Fruit fly (Drosophila melanogaster) whole organism, embryonic: ENCODE data around the gene CG32820.
A peak's percentile ranks its signal among the peaks of the same experiment; 100 is the strongest.

Experiments used
- BEAF-32 ChIP-seq: fragments of 200-800 bp; sonication (Bioruptor generic); optimal IDR thresholded peaks from 3 replicates; lab custom pipeline; 2017; ENCODE audit warnings: missing biosample characterization, missing genetic modification characterization, mild to moderate bottlenecking, moderate library complexity, missing genetic modification reagents
- Bgb ChIP-seq: fragments of 200-800 bp; sonication (Bioruptor generic); IDR thresholded peaks from 2 replicates; pipeline ENCODE4 v1.3.6; 2022; ENCODE audit warnings: missing biosample characterization, missing genetic modification characterization; ENCODE audit not compliant: partially characterized antibody
- CG10209 ChIP-seq: fragments of 200-800 bp; sonication (Bioruptor generic); optimal IDR thresholded peaks from 3 replicates; lab custom pipeline; 2017; ENCODE audit warnings: missing biosample characterization, mild to moderate bottlenecking, missing genetic modification characterization, missing genetic modification reagents
- CG10462 ChIP-seq: fragments of 200-800 bp; sonication (Bioruptor generic); optimal IDR thresholded peaks from 2 replicates; lab custom pipeline; 2016; ENCODE audit warnings: missing biosample characterization, missing genetic modification characterization
- CG10959 ChIP-seq: fragments of 200-800 bp; sonication (Bioruptor generic); IDR thresholded peaks from 2 replicates; pipeline ENCODE4 v1.3.6; 2022; ENCODE audit warnings: missing biosample characterization, missing genetic modification characterization
- CG10979 ChIP-seq: fragments of 200-800 bp; sonication (Bioruptor generic); optimal IDR thresholded peaks from 2 replicates; lab custom pipeline; 2018; ENCODE audit warnings: missing biosample characterization, mild to moderate bottlenecking, missing genetic modification characterization, moderate library complexity
- CG12391 ChIP-seq: fragments of 200-800 bp; sonication (Bioruptor generic); optimal IDR thresholded peaks from 3 replicates; lab custom pipeline; 2018; ENCODE audit warnings: missing biosample characterization, mild to moderate bottlenecking, missing genetic modification characterization, moderate library complexity
- CG12744 ChIP-seq: fragments of 200-800 bp; sonication (Bioruptor generic); optimal IDR thresholded peaks from 2 replicates; lab custom pipeline; 2016; ENCODE audit warnings: missing biosample characterization, missing genetic modification characterization
- CG15011 ChIP-seq: fragments of 200-800 bp; sonication (Bioruptor generic); optimal IDR thresholded peaks from 3 replicates; lab custom pipeline; 2018; ENCODE audit warnings: missing biosample characterization, mild to moderate bottlenecking, missing genetic modification characterization
- CG15269 ChIP-seq: fragments of 200-800 bp; sonication (Bioruptor generic); optimal IDR thresholded peaks from 2 replicates; lab custom pipeline; 2018; ENCODE audit warnings: missing biosample characterization, mild to moderate bottlenecking, missing genetic modification characterization, moderate library complexity
- CG1603 ChIP-seq: fragments of 200-800 bp; sonication (Bioruptor generic); optimal IDR thresholded peaks from 2 replicates; lab custom pipeline; 2019; ENCODE audit warnings: missing biosample characterization, mild to moderate bottlenecking, missing genetic modification characterization, moderate library complexity
- CG16779 ChIP-seq: fragments of 200-800 bp; sonication (Bioruptor generic); IDR thresholded peaks from 2 replicates; pipeline ENCODE4 v1.3.6; 2022; ENCODE audit warnings: missing biosample characterization, missing genetic modification characterization
- CG17802 ChIP-seq: fragments of 200-800 bp; sonication (Bioruptor generic); optimal IDR thresholded peaks from 2 replicates; lab custom pipeline; 2018; ENCODE audit warnings: missing biosample characterization, mild to moderate bottlenecking, missing genetic modification characterization, moderate library complexity
- CG18011 ChIP-seq: fragments of 200-800 bp; sonication (Bioruptor generic); optimal IDR thresholded peaks from 2 replicates; lab custom pipeline; 2017; ENCODE audit warnings: missing biosample characterization, missing genetic modification characterization, mild to moderate bottlenecking, moderate library complexity, missing genotype
- CG2120 ChIP-seq: fragments of 200-800 bp; sonication (Bioruptor generic); optimal IDR thresholded peaks from 3 replicates; lab custom pipeline; 2016; ENCODE audit warnings: missing biosample characterization, missing genetic modification characterization
- CG3407 ChIP-seq: fragments of 200-800 bp; sonication (Bioruptor generic); optimal IDR thresholded peaks from 2 replicates; lab custom pipeline; 2018; ENCODE audit warnings: missing biosample characterization, mild to moderate bottlenecking, missing genetic modification characterization
- CG3838 ChIP-seq: fragments of 200-800 bp; sonication (Bioruptor generic); optimal IDR thresholded peaks from 3 replicates; lab custom pipeline; 2016; ENCODE audit warnings: missing biosample characterization, missing genetic modification characterization
- CG6765 ChIP-seq: fragments of 200-800 bp; sonication (Bioruptor generic); optimal IDR thresholded peaks from 3 replicates; lab custom pipeline; 2017; ENCODE audit warnings: missing biosample characterization, mild to moderate bottlenecking, missing genetic modification characterization
- CG6854 ChIP-seq: fragments of 200-800 bp; sonication (Bioruptor generic); optimal IDR thresholded peaks from 3 replicates; lab custom pipeline; 2017; ENCODE audit warnings: missing biosample characterization, mild to moderate bottlenecking, missing genetic modification characterization
- CG7372 ChIP-seq: fragments of 200-800 bp; sonication (Bioruptor generic); IDR thresholded peaks from 2 replicates; pipeline ENCODE4 v1.3.6; 2022; ENCODE audit warnings: missing biosample characterization, missing genetic modification characterization
- CG7839 ChIP-seq: fragments of 200-800 bp; sonication (Bioruptor generic); optimal IDR thresholded peaks from 3 replicates; lab custom pipeline; 2018; ENCODE audit warnings: missing biosample characterization, mild to moderate bottlenecking, missing genetic modification characterization, moderate library complexity
- CG7987 ChIP-seq: fragments of 200-800 bp; sonication (Bioruptor generic); optimal IDR thresholded peaks from 2 replicates; lab custom pipeline; 2018; ENCODE audit warnings: missing biosample characterization, mild to moderate bottlenecking, missing genetic modification characterization, moderate library complexity
- CG8281 ChIP-seq: fragments of 200-800 bp; sonication (Bioruptor generic); optimal IDR thresholded peaks from 2 replicates; lab custom pipeline; 2018; ENCODE audit warnings: missing biosample characterization, mild to moderate bottlenecking, missing genetic modification characterization, moderate library complexity
- CG8478 ChIP-seq: fragments of >200 bp; optimal IDR thresholded peaks from 2 replicates; lab custom pipeline; 2018
- CG9727 ChIP-seq: fragments of 200-800 bp; sonication (Bioruptor generic); optimal IDR thresholded peaks from 3 replicates; lab custom pipeline; 2017; ENCODE audit warnings: missing biosample characterization, mild to moderate bottlenecking, missing genetic modification characterization
- CkIIα-i1 ChIP-seq: fragments of 200-800 bp; sonication (Bioruptor generic); IDR thresholded peaks from 2 replicates; pipeline ENCODE4 v1.3.6; 2022; ENCODE audit warnings: missing biosample characterization, missing genetic modification characterization
- Dip2 ChIP-seq: fragments of 200-800 bp; sonication (Bioruptor generic); IDR thresholded peaks from 2 replicates; pipeline ENCODE4 v1.3.6; 2022; ENCODE audit warnings: missing biosample characterization, missing genetic modification characterization
- Elba2 ChIP-seq: fragments of 200-800 bp; sonication (Bioruptor generic); optimal IDR thresholded peaks from 3 replicates; lab custom pipeline; 2016; ENCODE audit warnings: missing biosample characterization, missing genetic modification characterization
- Hr51 ChIP-seq, 2 experiments: fragments of 200-800 bp; sonication (Bioruptor generic); optimal IDR thresholded peaks; 2 replicates in 1 of 2; 3 replicates in 1 of 2; lab custom pipeline; 2016 to 2018; ENCODE audit warnings: missing biosample characterization in 2 of 2, missing genetic modification characterization in 2 of 2, mild to moderate bottlenecking in 1 of 2, moderate library complexity in 1 of 2
- Hr78 ChIP-seq, 2 experiments: fragments of 200-800 bp in 1 of 2; fragments of >200 bp in 1 of 2; sonication (Bioruptor generic) in 1 of 2; optimal IDR thresholded peaks; 2 replicates each; lab custom pipeline; 2017 to 2019; ENCODE audit warnings: missing biosample characterization in 2 of 2, missing genetic modification characterization in 2 of 2, mild to moderate bottlenecking in 1 of 2, moderate library complexity in 1 of 2
- NC2α ChIP-seq: fragments of 200-800 bp; sonication (Bioruptor generic); optimal IDR thresholded peaks from 2 replicates; lab custom pipeline; 2016; ENCODE audit warnings: missing biosample characterization, missing genetic modification characterization
- NK7.1 ChIP-seq: fragments of 200-800 bp; sonication (Bioruptor generic); optimal IDR thresholded peaks from 3 replicates; lab custom pipeline; 2016; ENCODE audit warnings: missing biosample characterization, missing genetic modification characterization
- Nf-YB ChIP-seq: fragments of 200-800 bp; sonication (Bioruptor generic); optimal IDR thresholded peaks from 3 replicates; lab custom pipeline; 2019; ENCODE audit warnings: missing biosample characterization, mild to moderate bottlenecking, missing genetic modification characterization, moderate library complexity
- Oaz ChIP-seq: fragments of 200-800 bp; sonication (Bioruptor generic); IDR thresholded peaks from 2 replicates; pipeline ENCODE4 v1.3.6; 2022; ENCODE audit warnings: missing biosample characterization, missing genetic modification characterization
- Oli ChIP-seq: fragments of 200-800 bp; sonication (Bioruptor generic); optimal IDR thresholded peaks from 2 replicates; lab custom pipeline; 2018; ENCODE audit warnings: missing biosample characterization, mild to moderate bottlenecking, missing genetic modification characterization, moderate library complexity
- Usf ChIP-seq: fragments of 200-800 bp; sonication (Bioruptor generic); optimal IDR thresholded peaks from 2 replicates; lab custom pipeline; 2017; ENCODE audit warnings: missing genotype, missing biosample characterization, missing genetic modification characterization
- al ChIP-seq: fragments of 200-800 bp; sonication (Bioruptor generic); IDR thresholded peaks from 2 replicates; pipeline ENCODE4 v1.3.6; 2022; ENCODE audit warnings: missing biosample characterization, missing genetic modification characterization
- cg ChIP-seq: fragments of 200-800 bp; sonication (Bioruptor generic); optimal IDR thresholded peaks from 3 replicates; lab custom pipeline; 2019; ENCODE audit warnings: missing biosample characterization, mild to moderate bottlenecking, missing genetic modification characterization, moderate library complexity
- grau ChIP-seq: fragments of 200-800 bp; optimal IDR thresholded peaks from 3 replicates; lab custom pipeline; 2019; ENCODE audit warnings: missing biosample characterization, mild to moderate bottlenecking, missing genetic modification characterization, moderate library complexity
- gro ChIP-seq: fragments of 200-800 bp; sonication (Bioruptor generic); optimal IDR thresholded peaks from 2 replicates; lab custom pipeline; 2016; ENCODE audit warnings: missing biosample characterization, missing genetic modification characterization
- kah ChIP-seq: fragments of 200-800 bp; sonication (Bioruptor generic); optimal IDR thresholded peaks from 2 replicates; lab custom pipeline; 2018; ENCODE audit warnings: missing biosample characterization, mild to moderate bottlenecking, missing genetic modification characterization
- ken ChIP-seq: fragments of 200-800 bp; sonication (Bioruptor generic); IDR thresholded peaks from 3 replicates; pipeline ENCODE4 v1.3.6; 2022; ENCODE audit warnings: missing biosample characterization, missing genetic modification characterization
- pan ChIP-seq, 4 experiments: fragments of >200 bp in 3 of 4; fragments of 200-800 bp in 1 of 4; sonication (Bioruptor generic) in 1 of 4; optimal IDR thresholded peaks in 3 of 4; IDR thresholded peaks in 1 of 4; 2 replicates each; pipeline versions ENCODE4 v1.3.6 to Lab custom; 2017 to 2022; ENCODE audit warnings: missing biosample characterization in 2 of 4, missing genetic modification characterization in 2 of 4, mixed read lengths in 1 of 4
- peb ChIP-seq: fragments of 200-800 bp; sonication (Bioruptor generic); IDR thresholded peaks from 2 replicates; pipeline ENCODE4 v1.3.6; 2022; ENCODE audit warnings: missing biosample characterization, missing genetic modification characterization
- pho ChIP-seq: fragments of 200-800 bp; sonication (Bioruptor generic); optimal IDR thresholded peaks from 2 replicates; lab custom pipeline; 2016; ENCODE audit warnings: missing biosample characterization, missing genetic modification characterization
- schlank ChIP-seq: fragments of 200-800 bp; sonication (Bioruptor generic); optimal IDR thresholded peaks from 2 replicates; lab custom pipeline; 2018; ENCODE audit warnings: missing biosample characterization, mild to moderate bottlenecking, missing genetic modification characterization
- sd ChIP-seq: fragments of 200-800 bp; sonication (Bioruptor generic); optimal IDR thresholded peaks from 3 replicates; lab custom pipeline; 2018; ENCODE audit warnings: missing biosample characterization, mild to moderate bottlenecking, missing genetic modification characterization, moderate library complexity
- unpg ChIP-seq: fragments of 200-800 bp; sonication (Bioruptor generic); optimal IDR thresholded peaks from 3 replicates; lab custom pipeline; 2018; ENCODE audit warnings: missing biosample characterization, mild to moderate bottlenecking, missing genetic modification characterization, moderate library complexity
- zen ChIP-seq: fragments of 200-800 bp; sonication (Bioruptor generic); optimal IDR thresholded peaks from 3 replicates; lab custom pipeline; 2018; ENCODE audit warnings: missing biosample characterization, mild to moderate bottlenecking, missing genetic modification characterization, moderate library complexity

CG32820 gene

dm6 chrX:21631452-21631851 lies 16.4 kb upstream of the CG32820 start (continued):
- TF ChIP-seq CG10462 (GFP tag; lab: Kevin White, UChicago) (peak; percentile 28), Bgb (GFP tag; lab: Robert Waterston, UW) (no peak), CG8478 (no peak), gro (GFP tag; lab: Kevin White, UChicago) (peak; percentile 63), Oaz (no peak), Nf-YB (GFP tag; lab: Kevin White, UChicago) (peak; percentile 67), Hr78 (GFP tag; optimal IDR thresholded peaks at IDR 0.05; lab: Kevin White, UChicago) (peak in 1 of 2 experiments; percentile 15), Hr51 (GFP tag; optimal IDR thresholded peaks at IDR 0.05; lab: Kevin White, UChicago) (peak; percentile 27 to 71), CG1603 (tag; lab: Kevin White, UChicago) (peak; percentile 67), unpg (GFP tag; lab: Kevin White, UChicago) (peak; percentile 84), CG12744 (GFP tag; lab: Kevin White, UChicago) (peak; percentile 55), CkIIα-i1 (no peak), schlank (peak; percentile 26), cg (GFP tag; lab: Kevin White, UChicago) (no peak), Oli (tag; lab: Kevin White, UChicago) (peak; percentile 70), NC2α (GFP tag; lab: Kevin White, UChicago) (peak; percentile 10), CG10209 (GFP tag; lab: Kevin White, UChicago) (peak; percentile 64), CG6854 (no peak), grau (tag; lab: Kevin White, UChicago) (peak; percentile 76), ken (GFP tag; lab: Robert Waterston, UW) (no peak), peb (GFP tag; lab: Robert Waterston, UW) (no peak), CG12391 (tag; lab: Kevin White, UChicago) (peak; percentile 79), CG2120 (GFP tag; lab: Kevin White, UChicago) (peak; percentile 52), CG10979 (peak; percentile 87), CG10959 (GFP tag; lab: Robert Waterston, UW) (no peak), CG7372 (GFP tag; lab: Robert Waterston, UW) (no peak), CG9727 (GFP tag; lab: Kevin White, UChicago) (no peak), BEAF-32 (GFP tag; lab: Kevin White, UChicago) (no peak), CG3407 (GFP tag; lab: Kevin White, UChicago) (peak; percentile 50), CG15269 (tag; lab: Kevin White, UChicago) (peak; percentile 75), pan (optimal IDR thresholded peaks at IDR 0.05; lab: Kevin White, UChicago) (no peak), pan (GFP tag; optimal IDR thresholded peaks at IDR 0.05 in 1 of 2, IDR thresholded peaks at IDR 0.05 in 1 of 2) (no peak), NK7.1 (GFP tag; lab: Kevin White, UChicago) (no peak), sd (tag; lab: Kevin White, UChicago) (no peak), CG15011 (peak; percentile 47), al (GFP tag; lab: Robert Waterston, UW) (no peak), Usf (no peak), pho (GFP tag; lab: Kevin White, UChicago) (peak; percentile 41), Elba2 (GFP tag; lab: Kevin White, UChicago) (no peak), CG7839 (tag; lab: Kevin White, UChicago) (peak; percentile 70), kah (peak; percentile 50), CG18011 (GFP tag; lab: Kevin White, UChicago) (no peak), zen (tag; lab: Kevin White, UChicago) (peak; percentile 66), CG17802 (peak; percentile 32), CG3838 (GFP tag; lab: Kevin White, UChicago) (peak; percentile 29), Dip2 (no peak), CG8281 (tag; lab: Kevin White, UChicago) (peak; percentile 17), CG16779 (GFP tag; lab: Robert Waterston, UW) (no peak), CG7987 (GFP tag; lab: Kevin White, UChicago) (no peak), CG6765 (GFP tag; lab: Kevin White, UChicago) (no peak)
